Fruit fly (Drosophila melanogaster) whole organism, larva: ENCODE measurements around the gene CG8927.
A peak's percentile ranks its signal among the peaks of the same experiment; 100 is the strongest.

ENCODE experiments used
- noc ChIP-seq: fragments of 200-800 bp; sonication (Bioruptor generic); optimal IDR thresholded peaks from 3 replicates; lab custom pipeline; 2019; ENCODE audit warnings: missing biosample characterization, mild to moderate bottlenecking, missing genetic modification characterization, moderate library complexity

CG8927 gene

dm6 chr3R:16180476-16181070, at the start of gene CG8927:
TSS of gene CG8927 (plus strand) at chr3R:16181020.
- TF ChIP-seq noc (tag; lab: Kevin White, UChicago), result no peak

dm6 chr3R:16135616-16136015, 45.2 kb upstream of the CG8927 start:
- TF ChIP-seq noc (tag; lab: Kevin White, UChicago), result no peak

DNA sequence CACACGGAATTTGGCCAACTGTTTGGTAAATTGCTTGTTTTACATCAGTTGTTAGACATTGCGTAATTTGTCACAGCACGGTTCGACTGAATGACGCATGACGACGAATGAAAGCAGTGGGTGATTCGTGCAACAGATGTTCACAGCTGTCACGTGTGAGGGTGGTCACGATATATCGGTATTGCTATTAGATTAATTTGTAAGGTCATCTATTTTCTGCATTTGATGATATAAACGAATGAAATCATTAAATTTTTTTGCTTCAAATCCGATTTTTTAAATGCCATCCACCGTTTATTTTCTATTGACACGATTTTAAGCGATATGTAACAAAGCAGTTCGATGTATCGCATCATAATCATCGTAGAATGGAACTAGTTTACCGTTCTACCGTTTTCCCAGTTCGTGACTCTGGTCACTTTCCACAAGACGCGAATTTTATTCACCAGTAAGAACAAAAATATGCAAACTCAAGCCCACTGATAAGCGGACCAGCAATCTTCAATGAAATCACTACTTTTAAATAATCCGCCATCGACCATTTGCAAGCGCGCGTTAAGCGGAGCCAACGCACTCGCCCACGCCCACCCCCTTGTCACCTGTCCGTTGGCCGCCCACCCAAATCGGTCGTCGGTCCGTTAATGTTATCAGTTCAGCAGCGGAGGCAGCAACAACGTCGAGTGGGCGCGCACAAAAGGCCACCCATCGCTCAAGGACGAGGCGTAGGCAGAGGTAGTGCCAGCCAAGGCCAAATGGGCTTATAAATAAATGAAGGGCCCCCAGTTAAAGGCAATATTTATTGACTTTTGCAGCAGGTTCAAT, 34.0 kb upstream of the CG8927 start, which contains the start of the genes Mic26-27 and CG5916:
Mic26-27 (minus strand) TSS at position 224 of the 822 bp plus-strand sequence.
CG5916 (plus strand) TSS at position 398 of the 822 bp plus-strand sequence.
- TF ChIP-seq noc (tag; lab: Kevin White, UChicago), result peak; percentile 3

dm6 chr3R:16148712-16149111, 32.1 kb upstream of the CG8927 start:
- TF ChIP-seq noc (tag; lab: Kevin White, UChicago), result no peak

- TF ChIP-seq noc (tag; lab: Kevin White, UChicago), result no peak
Observed at dm6 chr3R:16151239-16151860, 29.5 kb upstream of the CG8927 start, which contains the start of gene Fer2. TSS of gene Fer2 (minus strand) at chr3R:16151312.

dm6 chr3R:16152369-16152768, 28.5 kb upstream of the CG8927 start:
- no peak for TF ChIP-seq noc (tag; lab: Kevin White, UChicago)

dm6 chr3R:16153356-16153905, 27.4 kb upstream of the CG8927 start:
- TF ChIP-seq noc (tag; lab: Kevin White, UChicago), result no peak

DNA sequence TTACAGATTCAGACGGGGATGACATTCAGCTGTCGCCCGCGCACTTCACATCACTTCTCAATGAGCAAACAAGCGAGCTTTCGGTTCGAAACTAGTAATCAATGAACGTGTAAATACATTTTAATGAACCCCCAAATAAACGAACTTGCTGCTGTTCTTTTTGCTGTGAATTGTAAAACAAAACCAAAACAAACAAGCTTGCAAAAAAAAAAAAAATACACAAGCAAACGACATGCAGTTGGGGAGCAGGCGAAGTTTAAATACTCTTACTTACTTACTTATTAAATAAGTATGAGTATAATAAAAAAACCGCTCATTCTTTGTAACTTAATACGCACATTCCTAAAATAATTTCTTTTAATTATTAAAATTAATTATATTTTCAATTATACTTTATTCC, 26.6 kb upstream of the CG8927 start:
- TF ChIP-seq noc (tag; lab: Kevin White, UChicago), result no peak

DNA sequence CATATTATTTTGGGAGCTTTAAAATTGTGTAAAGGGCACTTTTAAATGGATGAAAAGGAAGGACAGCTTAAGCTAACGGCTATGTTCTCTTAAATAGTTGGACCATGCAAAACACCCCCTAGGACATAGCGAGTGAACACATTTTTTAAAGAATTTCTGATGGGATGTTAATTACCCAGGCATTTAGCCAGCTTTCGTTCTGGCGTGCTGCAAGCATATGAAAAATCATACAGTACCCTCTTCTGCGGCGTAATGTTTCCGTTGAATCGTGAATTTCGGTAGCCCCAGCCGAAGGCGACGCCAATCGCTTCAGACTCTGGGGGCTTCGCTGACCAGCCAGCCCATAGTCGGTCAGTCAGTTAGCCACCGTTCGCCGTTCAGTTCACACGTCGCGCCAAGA, 26.1 kb upstream of the CG8927 start, which contains the start of gene CG6006:
CG6006 (plus strand) TSS at position 301 of the 400 bp plus-strand sequence.
- no peak for TF ChIP-seq noc (tag; lab: Kevin White, UChicago)

dm6 chr3R:16156032-16156431, 24.8 kb upstream of the CG8927 start:
- no peak for TF ChIP-seq noc (tag; lab: Kevin White, UChicago)

dm6 chr3R:16157564-16158242, 23.1 kb upstream of the CG8927 start:
- peak; percentile 50 for TF ChIP-seq noc (tag; lab: Kevin White, UChicago)

dm6 chr3R:16168088-16168487, 12.7 kb upstream of the CG8927 start:
- no peak for TF ChIP-seq noc (tag; lab: Kevin White, UChicago)

dm6 chr3R:16171747-16172146, 9.1 kb upstream of the CG8927 start, which contains the start of gene CG8925:
TSS of gene CG8925 (plus strand) at chr3R:16171991.
- no peak for TF ChIP-seq noc (tag; lab: Kevin White, UChicago)

DNA sequence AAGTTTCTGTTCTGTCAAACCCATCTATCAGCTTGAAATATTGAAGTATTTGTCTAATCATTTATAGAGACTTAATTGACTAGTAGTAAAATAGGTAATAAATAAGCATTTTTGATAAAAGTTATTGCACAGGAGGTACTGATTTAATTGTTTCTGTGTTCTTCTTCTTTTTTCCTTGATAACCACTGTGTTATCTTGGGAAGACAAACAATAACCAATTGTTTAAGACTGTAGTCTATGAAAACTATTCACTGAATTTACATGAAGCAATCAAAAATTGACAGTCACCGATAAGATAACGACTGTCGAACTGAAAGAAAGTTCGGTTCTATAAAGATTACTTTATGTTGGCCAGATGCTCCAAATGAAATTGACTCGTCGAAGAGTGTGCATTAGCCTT, 7.3 kb upstream of the CG8927 start:
- TF ChIP-seq noc (tag; lab: Kevin White, UChicago), result peak; percentile 30

DNA sequence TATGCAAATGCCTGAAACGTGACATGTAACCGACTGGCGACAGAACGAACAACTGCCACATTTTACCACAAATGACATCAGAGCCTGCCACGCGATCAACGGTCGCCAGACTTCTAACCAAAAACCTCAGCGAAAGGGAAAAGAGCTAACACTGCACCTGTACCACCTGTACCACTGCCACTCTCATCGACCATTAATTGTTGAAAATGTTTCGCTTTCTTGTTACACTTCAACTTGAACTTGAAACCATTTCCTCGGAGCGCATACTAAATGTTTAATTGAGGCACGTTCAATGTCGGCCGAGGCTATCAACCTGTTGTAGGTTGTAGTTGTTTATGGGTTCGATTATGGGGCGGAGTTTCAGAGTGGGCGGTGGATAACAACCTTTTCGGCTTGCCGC, 4.3 kb upstream of the CG8927 start:
- no peak for TF ChIP-seq noc (tag; lab: Kevin White, UChicago)
